Worm (Caenorhabditis elegans) whole organism, L1 larva: Measurements from ENCODE around the gene unc-1.

Source experiments
- C04F5.9 ChIP-seq: sonication (generic microtip); optimal IDR thresholded peaks from 2 replicates; lab custom pipeline; 2016; ENCODE audit warnings: missing genetic modification characterization, missing compliant biosample characterization
- C16A3.4 ChIP-seq: fragments of 150-350 bp; optimal IDR thresholded peaks from 2 replicates; lab custom pipeline; 2014; ENCODE audit warnings: missing biosample characterization, missing genetic modification characterization
- F16B12.6 ChIP-seq: fragments of 150-350 bp; optimal IDR thresholded peaks from 2 replicates; lab custom pipeline; 2014; ENCODE audit warnings: missing biosample characterization, missing genetic modification characterization
- alr-1 ChIP-seq: fragments of 200-800 bp; sonication (Bioruptor generic); optimal IDR thresholded peaks from 2 replicates; lab custom pipeline; 2018; ENCODE audit warnings: borderline replicate concordance, mild to moderate bottlenecking, missing genetic modification characterization, missing compliant biosample characterization
- blmp-1 ChIP-seq: fragments of 150-350 bp; optimal IDR thresholded peaks from 2 replicates; lab custom pipeline; 2014; ENCODE audit warnings: missing biosample characterization, missing genetic modification characterization
- ceh-63 ChIP-seq: fragments of 200-800 bp; sonication (Bioruptor generic); optimal IDR thresholded peaks from 2 replicates; lab custom pipeline; 2018; ENCODE audit warnings: mild to moderate bottlenecking, missing genetic modification characterization, missing compliant biosample characterization
- ceh-8 ChIP-seq: fragments of 200-800 bp; sonication (Bioruptor generic); optimal IDR thresholded peaks from 2 replicates; lab custom pipeline; 2018; ENCODE audit warnings: mild to moderate bottlenecking, missing genetic modification characterization, moderate library complexity, missing compliant biosample characterization
- ceh-82 ChIP-seq, 3 experiments: fragments of 150-350 bp in 1 of 3; sonication (generic microtip) in 2 of 3; optimal IDR thresholded peaks; 2 replicates each; lab custom pipeline; 2014 to 2017; ENCODE audit warnings: missing biosample characterization in 3 of 3, missing genetic modification characterization in 3 of 3
- ceh-88 ChIP-seq: fragments of 200-800 bp; sonication (Bioruptor generic); IDR thresholded peaks from 2 replicates; pipeline ENCODE4 v1.3.6; 2022; ENCODE audit warnings: missing genetic modification characterization, missing compliant biosample characterization
- ceh-90 ChIP-seq: sonication (generic microtip); optimal IDR thresholded peaks from 2 replicates; lab custom pipeline; 2016; ENCODE audit warnings: missing genetic modification characterization, missing compliant biosample characterization
- ces-1 ChIP-seq: fragments of 150-350 bp; optimal IDR thresholded peaks from 2 replicates; lab custom pipeline; 2014; ENCODE audit warnings: missing biosample characterization, missing genetic modification reagents, missing genetic modification characterization
- efl-1 ChIP-seq, 4 experiments: fragments of 150-350 bp; optimal IDR thresholded peaks in 3 of 4; peaks in 1 of 4; 1 replicate in 1 of 4; 2 replicates in 3 of 4; lab custom pipeline; 2014; ENCODE audit warnings: missing biosample characterization in 2 of 4, missing genetic modification characterization in 2 of 4, missing genetic modification reagents in 2 of 4
- efl-3 ChIP-seq: fragments of 200-800 bp; sonication (Bioruptor generic); optimal IDR thresholded peaks from 2 replicates; lab custom pipeline; 2018; ENCODE audit warnings: mild to moderate bottlenecking, missing genetic modification characterization, missing compliant biosample characterization
- egl-13 ChIP-seq: sonication (generic microtip); optimal IDR thresholded peaks from 2 replicates; lab custom pipeline; 2016; ENCODE audit warnings: missing genotype, missing genetic modification reagents, missing genetic modification characterization, missing compliant biosample characterization
- fkh-10 ChIP-seq: sonication (generic microtip); optimal IDR thresholded peaks from 2 replicates; lab custom pipeline; 2017; ENCODE audit warnings: missing biosample characterization, missing genetic modification reagents, missing genetic modification characterization
- fkh-4 ChIP-seq: sonication (generic microtip); optimal IDR thresholded peaks from 2 replicates; lab custom pipeline; 2016; ENCODE audit warnings: missing compliant biosample characterization, missing genetic modification characterization, borderline replicate concordance
- fkh-8 ChIP-seq: sonication (generic microtip); optimal IDR thresholded peaks from 2 replicates; lab custom pipeline; 2016; ENCODE audit warnings: mild to moderate bottlenecking, missing genetic modification characterization, missing compliant biosample characterization
- grh-1 ChIP-seq: fragments of 200-800 bp; sonication (Bioruptor generic); IDR thresholded peaks from 2 replicates; pipeline ENCODE4 v1.3.6; 2022; ENCODE audit warnings: missing genetic modification reagents, missing genetic modification characterization, missing compliant biosample characterization
- hpl-2 ChIP-seq: fragments of 150-350 bp; optimal IDR thresholded peaks from 2 replicates; lab custom pipeline; 2014; ENCODE audit warnings: missing biosample characterization, missing genetic modification reagents, missing genetic modification characterization
- isw-1 ChIP-seq: fragments of 200-800 bp; sonication (Bioruptor generic); IDR thresholded peaks from 2 replicates; pipeline ENCODE4 v1.3.6; 2022; ENCODE audit warnings: missing genetic modification characterization, missing compliant biosample characterization
- jun-1 ChIP-seq: fragments of 150-350 bp; optimal IDR thresholded peaks from 2 replicates; lab custom pipeline; 2014; ENCODE audit warnings: missing biosample characterization, missing genetic modification reagents, missing genetic modification characterization
- lin-14 ChIP-seq: fragments of 200-800 bp; sonication (Bioruptor generic); optimal IDR thresholded peaks from 2 replicates; lab custom pipeline; 2018; ENCODE audit warnings: mild to moderate bottlenecking, missing genetic modification characterization, moderate library complexity, missing compliant biosample characterization
- lin-15B ChIP-seq: fragments of 150-350 bp; sonication (generic microtip); optimal IDR thresholded peaks from 3 replicates; lab custom pipeline; 2014; ENCODE audit warnings: missing biosample characterization, missing genetic modification characterization
- lin-39 ChIP-seq: fragments of 150-350 bp; optimal IDR thresholded peaks from 2 replicates; lab custom pipeline; 2014; ENCODE audit warnings: missing biosample characterization, missing genetic modification reagents, missing genetic modification characterization
- lir-3 ChIP-seq: sonication (generic microtip); optimal IDR thresholded peaks from 2 replicates; lab custom pipeline; 2016; ENCODE audit warnings: mild to moderate bottlenecking, missing genetic modification characterization, moderate library complexity, missing compliant biosample characterization; ENCODE audit not compliant: poor library complexity
- lsy-2 ChIP-seq, 2 experiments: fragments of 150-350 bp; optimal IDR thresholded peaks; 2 replicates each; lab custom pipeline; 2014; ENCODE audit warnings: missing biosample characterization in 2 of 2, missing genetic modification characterization in 2 of 2
- mab-9 ChIP-seq: fragments of 200-800 bp; sonication (Bioruptor generic); IDR thresholded peaks from 2 replicates; pipeline ENCODE4 v1.3.6; 2022; ENCODE audit warnings: missing genetic modification reagents, missing genetic modification characterization, missing compliant biosample characterization
- nhr-237 ChIP-seq: fragments of 150-350 bp; optimal IDR thresholded peaks from 2 replicates; lab custom pipeline; 2014; ENCODE audit warnings: missing biosample characterization, missing genetic modification characterization
- nhr-28 ChIP-seq: fragments of 150-350 bp; optimal IDR thresholded peaks from 2 replicates; lab custom pipeline; 2014; ENCODE audit warnings: missing biosample characterization, missing genetic modification characterization
- nhr-71 ChIP-seq: sonication (generic microtip); optimal IDR thresholded peaks from 2 replicates; lab custom pipeline; 2016; ENCODE audit warnings: mild to moderate bottlenecking, missing genetic modification characterization, moderate library complexity, missing compliant biosample characterization
- nhr-76 ChIP-seq: sonication (generic microtip); optimal IDR thresholded peaks from 2 replicates; lab custom pipeline; 2017; ENCODE audit warnings: missing biosample characterization, missing genetic modification characterization
- nhr-77 ChIP-seq: fragments of 150-350 bp; optimal IDR thresholded peaks from 2 replicates; lab custom pipeline; 2014; ENCODE audit warnings: missing biosample characterization, missing genetic modification characterization
- pax-3 ChIP-seq: fragments of 200-800 bp; sonication (Bioruptor generic); optimal IDR thresholded peaks from 2 replicates; lab custom pipeline; 2018; ENCODE audit warnings: mild to moderate bottlenecking, missing genetic modification characterization, moderate library complexity, missing compliant biosample characterization
- pqm-1 ChIP-seq: sonication (generic microtip); optimal IDR thresholded peaks from 3 replicates; lab custom pipeline; 2017; ENCODE audit warnings: missing biosample characterization, missing genetic modification characterization
- rnt-1 ChIP-seq: sonication (generic microtip); optimal IDR thresholded peaks from 2 replicates; lab custom pipeline; 2016; ENCODE audit warnings: mild to moderate bottlenecking, missing genetic modification characterization, moderate library complexity, missing compliant biosample characterization
- skn-1 ChIP-seq: fragments of 150-350 bp; optimal IDR thresholded peaks from 2 replicates; lab custom pipeline; 2014; ENCODE audit warnings: missing biosample characterization, missing genetic modification characterization
- snpc-4 ChIP-seq: fragments of 150-350 bp; optimal IDR thresholded peaks from 2 replicates; lab custom pipeline; 2014; ENCODE audit warnings: missing biosample characterization, missing genetic modification characterization
- tbx-2 ChIP-seq: sonication (generic microtip); optimal IDR thresholded peaks from 2 replicates; lab custom pipeline; 2016; ENCODE audit warnings: missing genetic modification characterization, missing compliant biosample characterization
- unc-86 ChIP-seq: sonication (generic microtip); optimal IDR thresholded peaks from 2 replicates; lab custom pipeline; 2016; ENCODE audit warnings: missing genetic modification characterization, missing compliant biosample characterization
- unc-98 ChIP-seq: fragments of 200-800 bp; sonication (Bioruptor generic); IDR thresholded peaks from 2 replicates; pipeline ENCODE4 v1.3.6; 2022; ENCODE audit warnings: missing genetic modification characterization, missing compliant biosample characterization
- vab-15 ChIP-seq: sonication (generic microtip); optimal IDR thresholded peaks from 2 replicates; lab custom pipeline; 2017; ENCODE audit warnings: missing genotype, mild to moderate bottlenecking, missing genetic modification characterization, missing compliant biosample characterization
- zag-1 ChIP-seq: fragments of 150-350 bp; optimal IDR thresholded peaks from 2 replicates; lab custom pipeline; 2014; ENCODE audit warnings: missing biosample characterization, missing genetic modification characterization
- zip-4 ChIP-seq: fragments of 200-800 bp; sonication (Bioruptor generic); optimal IDR thresholded peaks from 2 replicates; lab custom pipeline; 2018; ENCODE audit warnings: mild to moderate bottlenecking, missing genetic modification characterization, moderate library complexity, missing compliant biosample characterization
- ztf-11 ChIP-seq, 2 experiments: sonication (generic microtip); optimal IDR thresholded peaks; 2 replicates each; lab custom pipeline; 2016 to 2017; ENCODE audit warnings: missing genetic modification characterization in 2 of 2, missing biosample characterization in 1 of 2, missing compliant biosample characterization in 1 of 2

unc-1 gene

DNA sequence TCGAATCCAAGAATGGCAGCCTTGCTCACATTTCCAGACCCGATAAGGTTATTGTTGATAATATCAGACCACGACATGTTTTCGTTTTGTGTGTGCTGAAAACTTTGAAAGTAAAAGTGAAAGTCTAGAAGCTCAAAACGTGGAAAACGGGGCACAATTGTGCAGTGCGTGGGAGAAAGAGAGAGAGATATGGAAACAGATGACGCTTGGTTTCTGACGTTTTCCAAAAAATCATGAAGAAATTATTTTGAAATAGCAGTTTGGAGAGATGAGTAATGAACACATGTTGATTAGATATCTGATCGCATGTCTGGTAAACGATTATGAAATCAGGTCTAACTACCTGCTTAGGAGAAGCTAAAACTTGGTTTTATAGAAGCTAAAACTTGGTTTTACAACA is 18.3 kb upstream of the unc-1 start, which contains the start of gene pfn-3 (continued):
- TF ChIP-seq pqm-1 (no peak), fkh-4 (tag; lab: Kevin White, UChicago) (no peak), zag-1 (tag; lab: Kevin White, UChicago) (no peak), ces-1 (GFP tag; lab: Kevin White, UChicago) (no peak), zip-4 (GFP tag; lab: Kevin White, UChicago) (no peak), ztf-11 (tag; optimal IDR thresholded peaks at IDR 0.05; lab: Kevin White, UChicago) (no peak), grh-1 (GFP tag; lab: Robert Waterston, UW) (no peak), egl-13 (no peak), unc-86 (no peak), lin-39 (tag; lab: Kevin White, UChicago) (no peak), jun-1 (tag; lab: Kevin White, UChicago) (no peak), skn-1 (tag; lab: Kevin White, UChicago) (peak; percentile 74), ceh-88 (GFP tag; lab: Robert Waterston, UW) (no peak), nhr-237 (tag; lab: Kevin White, UChicago) (no peak), lsy-2 (tag; optimal IDR thresholded peaks at IDR 0.05; lab: Kevin White, UChicago) (peak in 1 of 2 experiments; percentile 24), tbx-2 (tag; lab: Kevin White, UChicago) (no peak), efl-3 (GFP tag; lab: Kevin White, UChicago) (no peak), C16A3.4 (tag; lab: Kevin White, UChicago) (no peak), lin-14 (GFP tag; lab: Kevin White, UChicago) (peak; percentile 34), mab-9 (GFP tag; lab: Robert Waterston, UW) (no peak), rnt-1 (peak; percentile 27), nhr-76 (tag; lab: Kevin White, UChicago) (no peak)

DNA sequence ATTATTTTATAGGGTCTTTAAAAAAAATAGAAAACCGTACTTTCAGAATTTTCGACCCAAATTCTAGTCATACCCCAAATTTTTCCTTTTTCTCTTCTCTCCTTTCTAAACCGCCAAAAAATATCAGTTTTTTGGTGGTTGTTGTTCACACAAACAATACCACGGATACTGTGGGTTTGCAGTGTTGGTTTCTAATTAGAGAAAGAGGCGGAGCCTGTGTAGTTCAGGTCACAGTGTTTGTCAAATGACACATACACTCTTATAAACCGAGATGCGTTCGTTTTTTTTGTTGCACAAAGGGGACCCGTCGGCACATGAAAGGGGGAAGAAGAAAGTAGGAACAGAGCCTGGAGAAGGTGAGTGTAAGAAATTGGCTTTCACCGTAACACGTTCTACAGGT is 9.9 kb upstream of the unc-1 start, which contains the start of gene lim-6:
TSS of gene lim-6 (plus strand) at position 301 of the 400 bp plus-strand sequence.
- TF ChIP-seq efl-1 (optimal IDR thresholded peaks at IDR 0.05; lab: Kevin White, UChicago) (no peak), efl-1 (GFP tag; optimal IDR thresholded peaks at IDR 0.05 in 1 of 2; lab: Kevin White, UChicago) (no peak), ceh-90 (tag; lab: Kevin White, UChicago) (no peak), lin-15B (tag; lab: Kevin White, UChicago) (no peak), C16A3.4 (tag; lab: Kevin White, UChicago) (no peak), ceh-8 (GFP tag; lab: Kevin White, UChicago) (no peak), efl-3 (GFP tag; lab: Kevin White, UChicago) (no peak), ceh-82 (tag; optimal IDR thresholded peaks at IDR 0.05; lab: Kevin White, UChicago) (no peak), unc-98 (GFP tag; lab: Robert Waterston, UW) (no peak), alr-1 (tag; lab: Kevin White, UChicago) (no peak), unc-86 (no peak), fkh-10 (GFP tag; lab: Kevin White, UChicago) (no peak), ceh-63 (GFP tag; lab: Kevin White, UChicago) (no peak), nhr-28 (tag; lab: Kevin White, UChicago) (no peak)

- TF ChIP-seq ceh-90 (tag; lab: Kevin White, UChicago) (no peak), vab-15 (tag; lab: Kevin White, UChicago) (no peak), nhr-71 (no peak), lir-3 (tag; lab: Kevin White, UChicago) (no peak), nhr-77 (tag; lab: Kevin White, UChicago) (no peak), blmp-1 (no peak), ceh-82 (tag; optimal IDR thresholded peaks at IDR 0.05; lab: Kevin White, UChicago) (no peak), pax-3 (tag; lab: Kevin White, UChicago) (no peak), F16B12.6 (no peak), C16A3.4 (tag; lab: Kevin White, UChicago) (no peak), C04F5.9 (tag; lab: Kevin White, UChicago) (no peak), ceh-88 (GFP tag; lab: Robert Waterston, UW) (no peak), egl-13 (no peak), snpc-4 (tag; lab: Kevin White, UChicago) (no peak), lsy-2 (tag; optimal IDR thresholded peaks at IDR 0.05; lab: Kevin White, UChicago) (no peak), nhr-28 (tag; lab: Kevin White, UChicago) (no peak), hpl-2 (no peak), isw-1 (GFP tag; lab: Robert Waterston, UW) (no peak), fkh-8 (no peak), efl-3 (GFP tag; lab: Kevin White, UChicago) (no peak)
These were observed 6.7 kb upstream of the unc-1 start, which contains the start of gene mksr-1 for ce11 chrX:1068986-1069385. TSS of gene mksr-1 (minus strand) at chrX:1069129.
